Fruit fly (Drosophila melanogaster): ENCODE data around the gene CG14856.

Gene CG14856

dm6 chr3R:14756040-14756439 is 42.7 kb upstream of the CG14856 start:
- no peak for TF ChIP-seq rn (GFP tag; IDR thresholded peaks at IDR 0.05)
- TF ChIP-seq CG32121 (GFP tag; IDR thresholded peaks at IDR 0.05) = peak; percentile 69
- TF ChIP-seq Snoo (tag; optimal IDR thresholded peaks at IDR 0.05) = no peak
- no peak for TF ChIP-seq CG14655 (GFP tag; optimal IDR thresholded peaks at IDR 0.05)

DNA sequence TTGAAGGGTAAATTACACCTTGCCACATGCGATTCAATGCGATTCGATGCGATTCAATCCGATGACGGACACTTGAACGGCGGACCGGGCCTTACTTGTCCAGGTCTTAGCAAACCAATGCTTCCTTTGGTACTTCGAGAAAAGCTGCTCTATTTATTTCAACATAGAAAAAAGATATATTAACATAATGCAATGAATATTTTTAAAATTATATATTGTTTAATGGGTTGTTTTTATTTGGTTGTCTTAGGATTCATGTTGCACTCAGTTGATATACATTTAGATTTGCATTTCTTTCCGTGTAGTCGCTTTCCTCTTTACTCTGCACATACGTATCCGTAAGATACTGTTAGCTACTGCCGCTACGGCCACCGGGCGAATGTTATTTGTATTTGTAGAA is 40.5 kb upstream of the CG14856 start:
- peak; percentile 42; the same call in 1 of the 2 replicates for TF ChIP-seq CG12605 (GFP tag; IDR thresholded peaks at IDR 0.05)
- no peak for TF ChIP-seq D1 (tag; optimal IDR thresholded peaks at IDR 0.05)
- TF ChIP-seq rn (GFP tag; IDR thresholded peaks at IDR 0.05) = 0 out of 2 replicates have a peak, but pooled peaks have one; percentile 9
- TF ChIP-seq Snoo (tag; optimal IDR thresholded peaks at IDR 0.05) = no peak
- TF ChIP-seq CG14655 (GFP tag; optimal IDR thresholded peaks at IDR 0.05) = no peak
- TF ChIP-seq CG13204 (GFP tag; optimal IDR thresholded peaks at IDR 0.05) = no peak
- no peak for TF ChIP-seq CG8159 (tag; optimal IDR thresholded peaks at IDR 0.05)
- TF ChIP-seq fd96Ca (GFP tag; IDR thresholded peaks at IDR 0.05) = no peak
- no peak for TF ChIP-seq CG17806 (tag; optimal IDR thresholded peaks at IDR 0.05)
- TF ChIP-seq CG32121 (GFP tag; IDR thresholded peaks at IDR 0.05) = peak; percentile 65
- no peak for TF ChIP-seq CG34367 (tag; optimal IDR thresholded peaks at IDR 0.05)
- TF ChIP-seq CG10348 (GFP tag; IDR thresholded peaks at IDR 0.05) = no peak
- TF ChIP-seq CG9948 (tag; optimal IDR thresholded peaks at IDR 0.05) = no peak
- TF ChIP-seq CG4496 (GFP tag; IDR thresholded peaks at IDR 0.05) = peak; percentile 64; the same call in 2 of the 3 replicates
- TF ChIP-seq EcR (GFP tag; optimal IDR thresholded peaks at IDR 0.05) = no peak
- peak; percentile 56 for TF ChIP-seq CG8301 (tag; optimal IDR thresholded peaks at IDR 0.05)
- peak; percentile 76 for TF ChIP-seq Ets98B (GFP tag; IDR thresholded peaks at IDR 0.05)
- TF ChIP-seq CG15710 (tag; optimal IDR thresholded peaks at IDR 0.05) = no peak
- TF ChIP-seq Pif1A (GFP tag; optimal IDR thresholded peaks at IDR 0.05) = no peak
- no peak for TF ChIP-seq Pif1B (GFP tag; optimal IDR thresholded peaks at IDR 0.05)
- TF ChIP-seq gl (tag; optimal IDR thresholded peaks at IDR 0.05) = no peak

DNA sequence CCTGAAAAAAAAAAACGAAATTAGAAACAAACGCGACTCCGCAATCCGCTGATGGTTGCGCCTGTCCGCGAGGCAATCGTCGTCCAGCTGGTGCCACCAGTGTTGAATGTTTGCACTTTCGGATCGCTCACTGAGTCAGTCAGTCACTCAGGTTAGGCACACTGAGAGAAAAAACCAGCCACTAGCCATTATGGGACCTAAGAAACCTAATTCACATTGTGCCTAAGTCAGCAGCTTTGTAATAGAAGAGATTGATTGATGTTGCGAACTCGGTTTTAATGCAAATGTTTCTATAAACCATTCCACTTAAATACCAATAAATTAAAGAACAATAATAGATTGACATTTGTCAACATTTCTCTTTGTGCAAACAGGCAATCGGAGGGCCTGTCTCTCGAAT is 37.7 kb upstream of the CG14856 start:
- TF ChIP-seq CG15710 (tag; optimal IDR thresholded peaks at IDR 0.05) (no peak), CG12605 (GFP tag; IDR thresholded peaks at IDR 0.05) (no peak), Ets98B (GFP tag; IDR thresholded peaks at IDR 0.05) (peak; percentile 57), rn (GFP tag; IDR thresholded peaks at IDR 0.05) (no peak), CG10348 (GFP tag; IDR thresholded peaks at IDR 0.05) (no peak), CG8301 (tag; optimal IDR thresholded peaks at IDR 0.05) (peak; percentile 11), EcR (GFP tag; optimal IDR thresholded peaks at IDR 0.05) (no peak), CG34367 (tag; optimal IDR thresholded peaks at IDR 0.05) (no peak), CG8159 (tag; optimal IDR thresholded peaks at IDR 0.05) (no peak), CG9948 (tag; optimal IDR thresholded peaks at IDR 0.05) (no peak), Pif1A (GFP tag; optimal IDR thresholded peaks at IDR 0.05) (no peak), CG14655 (GFP tag; optimal IDR thresholded peaks at IDR 0.05) (no peak), D1 (tag; optimal IDR thresholded peaks at IDR 0.05) (no peak), Snoo (tag; optimal IDR thresholded peaks at IDR 0.05) (no peak), CG32121 (GFP tag; IDR thresholded peaks at IDR 0.05) (peak; percentile 38; the same call in 1 of the 2 replicates), CG17806 (tag; optimal IDR thresholded peaks at IDR 0.05) (no peak), CG13204 (GFP tag; optimal IDR thresholded peaks at IDR 0.05) (no peak), gl (tag; optimal IDR thresholded peaks at IDR 0.05) (no peak), fd96Ca (GFP tag; IDR thresholded peaks at IDR 0.05) (no peak; the same call in 2 of the 3 replicates), Pif1B (GFP tag; optimal IDR thresholded peaks at IDR 0.05) (no peak), CG4496 (GFP tag; IDR thresholded peaks at IDR 0.05) (0 out of 3 replicates have a peak, but pooled peaks have one; percentile 18)

DNA sequence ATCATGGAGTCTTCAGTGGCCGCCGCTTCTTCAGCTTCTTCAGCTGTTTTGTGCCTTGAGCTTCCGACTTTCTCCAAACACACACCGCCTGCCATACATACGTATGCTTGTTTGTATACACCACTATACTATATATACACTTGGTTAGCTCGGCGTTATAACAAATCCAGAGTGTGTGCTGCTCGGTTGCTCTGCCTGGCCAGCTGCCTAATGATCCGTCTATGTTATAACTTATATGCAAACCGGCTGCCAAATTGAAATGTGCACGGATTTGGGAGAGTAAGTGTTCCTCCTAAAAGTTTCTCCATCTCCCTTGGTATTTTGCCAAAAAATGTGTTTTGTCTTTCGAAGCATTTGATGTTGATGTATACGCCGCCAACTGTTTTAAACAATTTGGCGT is 35.3 kb upstream of the CG14856 start:
- TF ChIP-seq Pif1A (GFP tag; optimal IDR thresholded peaks at IDR 0.05) = no peak
- no peak for TF ChIP-seq CG34367 (tag; optimal IDR thresholded peaks at IDR 0.05)
- TF ChIP-seq CG13204 (GFP tag; optimal IDR thresholded peaks at IDR 0.05) = no peak
- no peak for TF ChIP-seq rn (GFP tag; IDR thresholded peaks at IDR 0.05)
- TF ChIP-seq Ets98B (GFP tag; IDR thresholded peaks at IDR 0.05) = no peak
- TF ChIP-seq CG10348 (GFP tag; IDR thresholded peaks at IDR 0.05) = no peak
- TF ChIP-seq gl (tag; optimal IDR thresholded peaks at IDR 0.05) = no peak
- TF ChIP-seq EcR (GFP tag; optimal IDR thresholded peaks at IDR 0.05) = no peak
- no peak for TF ChIP-seq fd96Ca (GFP tag; IDR thresholded peaks at IDR 0.05)
- no peak for TF ChIP-seq Snoo (tag; optimal IDR thresholded peaks at IDR 0.05)
- no peak for TF ChIP-seq CG12605 (GFP tag; IDR thresholded peaks at IDR 0.05)
- no peak for TF ChIP-seq CG4496 (GFP tag; IDR thresholded peaks at IDR 0.05)

DNA sequence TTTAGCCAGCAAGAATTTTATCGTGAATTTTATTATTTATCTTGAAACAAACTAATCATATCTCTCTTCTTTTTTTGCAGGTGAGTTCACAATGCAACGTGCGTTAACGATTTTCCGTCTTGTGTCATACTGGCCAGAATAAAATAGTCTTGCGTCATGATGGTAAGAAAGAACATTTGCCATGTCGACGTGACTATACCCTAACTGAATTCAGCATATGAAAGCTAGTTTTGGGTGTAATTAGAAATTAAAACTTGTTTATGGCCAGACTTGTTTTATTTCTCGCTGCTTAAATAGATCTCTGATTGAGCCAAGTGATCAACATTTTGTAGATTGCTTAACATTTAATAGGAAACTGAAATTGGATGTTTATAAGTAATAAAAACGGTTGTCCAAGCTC is 34.7 kb upstream of the CG14856 start:
- TF ChIP-seq CG9948 (tag; optimal IDR thresholded peaks at IDR 0.05) (no peak), CG17806 (tag; optimal IDR thresholded peaks at IDR 0.05) (peak; percentile 4), EcR (GFP tag; optimal IDR thresholded peaks at IDR 0.05) (no peak), gl (tag; optimal IDR thresholded peaks at IDR 0.05) (no peak), CG13204 (GFP tag; optimal IDR thresholded peaks at IDR 0.05) (no peak), Snoo (tag; optimal IDR thresholded peaks at IDR 0.05) (no peak), CG34367 (tag; optimal IDR thresholded peaks at IDR 0.05) (no peak), CG4496 (GFP tag; IDR thresholded peaks at IDR 0.05) (no peak)

dm6 chr3R:14765364-14765993 is 33.3 kb upstream of the CG14856 start:
- TF ChIP-seq CG34367 (tag; optimal IDR thresholded peaks at IDR 0.05) = peak; percentile 44
- TF ChIP-seq D1 (tag; optimal IDR thresholded peaks at IDR 0.05) = no peak
- no peak for TF ChIP-seq CG10348 (GFP tag; IDR thresholded peaks at IDR 0.05)
- TF ChIP-seq Pif1B (GFP tag; optimal IDR thresholded peaks at IDR 0.05) = peak; percentile 78
- TF ChIP-seq EcR (GFP tag; optimal IDR thresholded peaks at IDR 0.05) = peak; percentile 59
- TF ChIP-seq CG13204 (GFP tag; optimal IDR thresholded peaks at IDR 0.05) = peak; percentile 63
- peak; percentile 69 for TF ChIP-seq CG12605 (GFP tag; IDR thresholded peaks at IDR 0.05)
- no peak for TF ChIP-seq rn (GFP tag; IDR thresholded peaks at IDR 0.05)
- peak; percentile 66 for TF ChIP-seq gl (tag; optimal IDR thresholded peaks at IDR 0.05)
- TF ChIP-seq Snoo (tag; optimal IDR thresholded peaks at IDR 0.05) = peak; percentile 40
- peak; percentile 81; the same call in 2 of the 3 replicates for TF ChIP-seq fd96Ca (GFP tag; IDR thresholded peaks at IDR 0.05)
- peak; percentile 56 for TF ChIP-seq CG8301 (tag; optimal IDR thresholded peaks at IDR 0.05)
- TF ChIP-seq CG17806 (tag; optimal IDR thresholded peaks at IDR 0.05) = peak; percentile 48
- TF ChIP-seq Ets98B (GFP tag; IDR thresholded peaks at IDR 0.05) = peak; percentile 81
- peak; percentile 39 for TF ChIP-seq CG9948 (tag; optimal IDR thresholded peaks at IDR 0.05)
- TF ChIP-seq CG32121 (GFP tag; IDR thresholded peaks at IDR 0.05) = peak; percentile 60; the same call in 1 of the 2 replicates
- TF ChIP-seq CG4496 (GFP tag; IDR thresholded peaks at IDR 0.05) = peak; percentile 88
- peak; percentile 62 for TF ChIP-seq CG14655 (GFP tag; optimal IDR thresholded peaks at IDR 0.05)
- peak; percentile 65 for TF ChIP-seq CG8159 (tag; optimal IDR thresholded peaks at IDR 0.05)
- TF ChIP-seq Pif1A (GFP tag; optimal IDR thresholded peaks at IDR 0.05) = peak; percentile 88
- TF ChIP-seq CG15710 (tag; optimal IDR thresholded peaks at IDR 0.05) = peak; percentile 54

Data from whole organism, pupa.